Fruit fly (Drosophila melanogaster): Measurements from ENCODE around the gene Sdic1.
"Not testable (repeated sequence)": the region's sequence is repeated elsewhere in the genome, so short reads cannot be mapped to it uniquely, and the experiment has no call there.

Sdic1 gene

DNA sequence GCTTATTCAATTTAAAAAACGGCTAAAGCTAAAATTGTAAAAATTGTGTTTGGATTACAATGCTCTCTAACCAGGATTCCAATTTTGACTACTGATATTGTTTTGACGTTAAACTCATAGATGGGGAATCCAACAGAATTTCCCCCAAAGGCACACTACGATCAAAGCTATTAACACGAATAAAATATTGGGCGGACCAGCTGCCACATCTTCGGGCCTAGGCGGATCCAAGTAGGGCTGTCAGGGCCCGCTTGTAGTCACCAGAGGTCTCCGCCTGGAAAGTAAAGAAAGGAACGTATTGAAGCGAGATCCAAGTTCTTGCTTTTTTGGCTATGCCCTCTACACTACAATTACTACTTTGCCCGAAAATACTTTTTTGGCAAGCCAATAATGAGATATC is at the start of gene Sdic1:
Gene Sdic1, minus strand, starts transcription at position 101 of the 400 bp plus-strand sequence.
- TF ChIP-seq Hr39 (GFP tag; optimal IDR thresholded peaks at IDR 0.05); CG6163 (GFP tag; IDR thresholded peaks at IDR 0.05); esn (GFP tag; optimal IDR thresholded peaks at IDR 0.05): not testable (repeated sequence)

DNA sequence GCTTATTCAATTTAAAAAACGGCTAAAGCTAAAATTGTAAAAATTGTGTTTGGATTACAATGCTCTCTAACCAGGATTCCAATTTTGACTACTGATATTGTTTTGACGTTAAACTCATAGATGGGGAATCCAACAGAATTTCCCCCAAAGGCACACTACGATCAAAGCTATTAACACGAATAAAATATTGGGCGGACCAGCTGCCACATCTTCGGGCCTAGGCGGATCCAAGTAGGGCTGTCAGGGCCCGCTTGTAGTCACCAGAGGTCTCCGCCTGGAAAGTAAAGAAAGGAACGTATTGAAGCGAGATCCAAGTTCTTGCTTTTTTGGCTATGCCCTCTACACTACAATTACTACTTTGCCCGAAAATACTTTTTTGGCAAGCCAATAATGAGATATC is 46.5 kb upstream of the Sdic1 start, which contains the start of gene Sdic4:
Gene Sdic4, minus strand, starts transcription at position 101 of the 400 bp plus-strand sequence.
- TF ChIP-seq esn, vri, CG6276 (GFP tag; optimal IDR thresholded peaks at IDR 0.05): not testable (repeated sequence)

DNA sequence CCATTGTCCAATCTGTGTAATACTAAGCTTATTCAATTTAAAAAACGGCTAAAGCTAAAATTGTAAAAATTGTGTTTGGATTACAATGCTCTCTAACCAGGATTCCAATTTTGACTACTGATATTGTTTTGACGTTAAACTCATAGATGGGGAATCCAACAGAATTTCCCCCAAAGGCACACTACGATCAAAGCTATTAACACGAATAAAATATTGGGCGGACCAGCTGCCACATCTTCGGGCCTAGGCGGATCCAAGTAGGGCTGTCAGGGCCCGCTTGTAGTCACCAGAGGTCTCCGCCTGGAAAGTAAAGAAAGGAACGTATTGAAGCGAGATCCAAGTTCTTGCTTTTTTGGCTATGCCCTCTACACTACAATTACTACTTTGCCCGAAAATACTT is 38.7 kb upstream of the Sdic1 start, which contains the start of gene SdicC:
Gene SdicC, minus strand, starts transcription at position 101 of the 400 bp plus-strand sequence.
- TF ChIP-seq fd85E, CG9139, spab (GFP tag; optimal IDR thresholded peaks at IDR 0.05): not testable (repeated sequence)

DNA sequence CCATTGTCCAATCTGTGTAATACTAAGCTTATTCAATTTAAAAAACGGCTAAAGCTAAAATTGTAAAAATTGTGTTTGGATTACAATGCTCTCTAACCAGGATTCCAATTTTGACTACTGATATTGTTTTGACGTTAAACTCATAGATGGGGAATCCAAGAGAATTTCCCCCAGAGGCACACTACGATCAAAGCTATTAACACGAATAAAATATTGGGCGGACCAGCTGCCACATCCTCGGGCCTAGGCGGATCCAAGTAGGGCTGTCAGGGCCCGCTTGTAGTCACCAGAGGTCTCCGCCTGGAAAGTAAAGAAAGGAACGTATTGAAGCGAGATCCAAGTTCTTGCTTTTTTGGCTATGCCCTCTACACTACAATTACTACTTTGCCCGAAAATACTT is 31.1 kb upstream of the Sdic1 start, which contains the start of gene SdicB:
Gene SdicB, minus strand, starts transcription at position 101 of the 400 bp plus-strand sequence.
- not testable (repeated sequence) for TF ChIP-seq CG11294 (GFP tag; IDR thresholded peaks at IDR 0.05); fd85E (GFP tag; optimal IDR thresholded peaks at IDR 0.05); lz (GFP tag; optimal IDR thresholded peaks at IDR 0.05)

DNA sequence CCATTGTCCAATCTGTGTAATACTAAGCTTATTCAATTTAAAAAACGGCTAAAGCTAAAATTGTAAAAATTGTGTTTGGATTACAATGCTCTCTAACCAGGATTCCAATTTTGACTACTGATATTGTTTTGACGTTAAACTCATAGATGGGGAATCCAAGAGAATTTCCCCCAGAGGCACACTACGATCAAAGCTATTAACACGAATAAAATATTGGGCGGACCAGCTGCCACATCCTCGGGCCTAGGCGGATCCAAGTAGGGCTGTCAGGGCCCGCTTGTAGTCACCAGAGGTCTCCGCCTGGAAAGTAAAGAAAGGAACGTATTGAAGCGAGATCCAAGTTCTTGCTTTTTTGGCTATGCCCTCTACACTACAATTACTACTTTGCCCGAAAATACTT is 23.4 kb upstream of the Sdic1 start, which contains the start of gene SdicA:
Gene SdicA, minus strand, starts transcription at position 101 of the 400 bp plus-strand sequence.
- not testable (repeated sequence) for TF ChIP-seq CG3919 (GFP tag; optimal IDR thresholded peaks at IDR 0.05); CG3032 (tag; optimal IDR thresholded peaks at IDR 0.05); acj6 (GFP tag; optimal IDR thresholded peaks at IDR 0.05)

DNA sequence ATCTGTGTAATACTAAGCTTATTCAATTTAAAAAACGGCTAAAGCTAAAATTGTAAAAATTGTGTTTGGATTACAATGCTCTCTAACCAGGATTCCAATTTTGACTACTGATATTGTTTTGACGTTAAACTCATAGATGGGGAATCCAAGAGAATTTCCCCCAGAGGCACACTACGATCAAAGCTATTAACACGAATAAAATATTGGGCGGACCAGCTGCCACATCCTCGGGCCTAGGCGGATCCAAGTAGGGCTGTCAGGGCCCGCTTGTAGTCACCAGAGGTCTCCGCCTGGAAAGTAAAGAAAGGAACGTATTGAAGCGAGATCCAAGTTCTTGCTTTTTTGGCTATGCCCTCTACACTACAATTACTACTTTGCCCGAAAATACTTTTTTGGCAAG is 15.7 kb upstream of the Sdic1 start, which contains the start of gene Sdic3:
Gene Sdic3, minus strand, starts transcription at position 101 of the 400 bp plus-strand sequence.
- not testable (repeated sequence) for TF ChIP-seq CG6276 (GFP tag; optimal IDR thresholded peaks at IDR 0.05); CG16779 (tag; optimal IDR thresholded peaks at IDR 0.05); spab (GFP tag; optimal IDR thresholded peaks at IDR 0.05)

DNA sequence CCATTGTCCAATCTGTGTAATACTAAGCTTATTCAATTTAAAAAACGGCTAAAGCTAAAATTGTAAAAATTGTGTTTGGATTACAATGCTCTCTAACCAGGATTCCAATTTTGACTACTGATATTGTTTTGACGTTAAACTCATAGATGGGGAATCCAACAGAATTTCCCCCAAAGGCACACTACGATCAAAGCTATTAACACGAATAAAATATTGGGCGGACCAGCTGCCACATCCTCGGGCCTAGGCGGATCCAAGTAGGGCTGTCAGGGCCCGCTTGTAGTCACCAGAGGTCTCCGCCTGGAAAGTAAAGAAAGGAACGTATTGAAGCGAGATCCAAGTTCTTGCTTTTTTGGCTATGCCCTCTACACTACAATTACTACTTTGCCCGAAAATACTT is 7.9 kb upstream of the Sdic1 start, which contains the start of gene Sdic2:
Gene Sdic2, minus strand, starts transcription at position 101 of the 400 bp plus-strand sequence.
- not testable (repeated sequence) for TF ChIP-seq achi, Hr38, pdm3 (GFP tag; optimal IDR thresholded peaks at IDR 0.05)

DNA sequence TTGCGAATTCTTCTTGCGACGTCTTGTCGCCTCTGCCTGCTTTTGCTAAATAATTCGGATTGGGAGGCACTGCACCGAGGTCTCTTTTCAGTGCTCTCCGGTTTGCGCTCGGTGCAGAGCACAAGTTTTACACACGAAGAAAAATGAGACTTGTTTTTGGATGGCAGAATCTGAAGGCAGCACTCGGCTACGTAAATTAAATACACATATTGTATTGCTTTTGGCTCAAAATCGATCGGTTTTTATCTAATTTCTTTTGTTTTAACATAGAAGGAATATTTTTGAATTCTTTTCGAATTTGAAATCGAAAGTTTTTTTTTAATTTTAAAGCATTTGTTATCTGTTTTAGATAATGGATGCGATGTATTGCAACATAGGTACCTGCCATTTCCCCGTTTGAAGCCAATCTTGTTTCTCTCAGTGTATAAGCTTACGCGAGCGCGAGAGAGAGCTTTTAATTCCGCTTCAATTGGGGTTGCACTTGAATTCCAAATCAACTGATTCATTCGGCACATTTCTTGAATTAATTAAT is 4.9 kb downstream of the Sdic1 start, which contains the start of gene AnxB10:
Gene AnxB10, minus strand, starts transcription at position 51 of the 532 bp plus-strand sequence.
- TF ChIP-seq CG15336 (GFP tag; IDR thresholded peaks at IDR 0.05), result peak; percentile 95
- TF ChIP-seq CG10669 (GFP tag; optimal IDR thresholded peaks at IDR 0.05), result peak; percentile 95
- peak; percentile 93 for TF ChIP-seq CG10631 (GFP tag; optimal IDR thresholded peaks at IDR 0.05)
- peak; percentile 94 for TF ChIP-seq CG6808 (GFP tag; optimal IDR thresholded peaks at IDR 0.05)
- no peak for TF ChIP-seq fkh (GFP tag; optimal IDR thresholded peaks at IDR 0.05)
- peak; percentile 95 for TF ChIP-seq CG34406 (GFP tag; optimal IDR thresholded peaks at IDR 0.05)
- TF ChIP-seq fd85E (GFP tag; optimal IDR thresholded peaks at IDR 0.05), result peak; percentile 81
- peak; percentile 96 for TF ChIP-seq net (GFP tag; optimal IDR thresholded peaks at IDR 0.05)
- TF ChIP-seq vri (GFP tag; optimal IDR thresholded peaks at IDR 0.05), result peak; percentile 87
- peak; percentile 88 for TF ChIP-seq CG11294 (GFP tag; IDR thresholded peaks at IDR 0.05)
- peak; percentile 91 for TF ChIP-seq Lpt (GFP tag; optimal IDR thresholded peaks at IDR 0.05)
- peak; percentile 94 for TF ChIP-seq cyc (GFP tag; optimal IDR thresholded peaks at IDR 0.05)
- TF ChIP-seq topi (GFP tag; optimal IDR thresholded peaks at IDR 0.05), result peak; percentile 96
- TF ChIP-seq spab (GFP tag; optimal IDR thresholded peaks at IDR 0.05), result peak; percentile 90
- TF ChIP-seq Sox14 (GFP tag; optimal IDR thresholded peaks at IDR 0.05), result peak; percentile 95
- TF ChIP-seq CG8119 (GFP tag; IDR thresholded peaks at IDR 0.05), result peak; percentile 94
- TF ChIP-seq CG8319 (GFP tag; optimal IDR thresholded peaks at IDR 0.05), result peak; percentile 94
- peak; percentile 97 for TF ChIP-seq CG32006 (GFP tag; optimal IDR thresholded peaks at IDR 0.05)
- TF ChIP-seq salr (GFP tag; optimal IDR thresholded peaks at IDR 0.05), result peak; percentile 69 to 94
- TF ChIP-seq svp (GFP tag), result peak; percentile 98
- peak; percentile 94 for TF ChIP-seq Hr39 (GFP tag; optimal IDR thresholded peaks at IDR 0.05)
- peak; percentile 96 for TF ChIP-seq lz (GFP tag; optimal IDR thresholded peaks at IDR 0.05)
- TF ChIP-seq CG6792 (GFP tag; optimal IDR thresholded peaks at IDR 0.05), result peak; percentile 97
- TF ChIP-seq fd59A (GFP tag; optimal IDR thresholded peaks at IDR 0.05), result peak; percentile 91
